Worm (Caenorhabditis elegans) whole organism, L4 larva: ENCODE data around the gene Y69A2AR.25.

ENCODE experiments used
- ZK546.5 ChIP-seq, 2 experiments: sonication (generic microtip); optimal IDR thresholded peaks; 2 replicates each; lab custom pipeline; 2017; ENCODE audit warnings: missing biosample characterization in 2 of 2, missing genetic modification characterization in 2 of 2
- arid-1 ChIP-seq: fragments of 200-800 bp; sonication (Bioruptor generic); conservative IDR thresholded peaks from 2 replicates; pipeline ENCODE4 v1.3.6; 2022; ENCODE audit warnings: missing genetic modification reagents, missing genetic modification characterization, missing compliant biosample characterization
- ceh-28 ChIP-seq: fragments of 150-350 bp; optimal IDR thresholded peaks from 2 replicates; lab custom pipeline; 2014; ENCODE audit warnings: missing biosample characterization, missing genetic modification reagents, missing genetic modification characterization
- ces-1 ChIP-seq: fragments of 150-350 bp; sonication (generic microtip); optimal IDR thresholded peaks from 4 replicates; lab custom pipeline; 2014; ENCODE audit warnings: missing biosample characterization, missing genetic modification reagents, missing genetic modification characterization
- daf-16 ChIP-seq, 3 experiments: sonication (generic microtip); optimal IDR thresholded peaks; 2 replicates each; lab custom pipeline; 2016 to 2017; ENCODE audit warnings: missing genetic modification characterization in 3 of 3, missing genetic modification reagents in 3 of 3, mild to moderate bottlenecking in 2 of 3, missing compliant biosample characterization in 2 of 3, missing biosample characterization in 1 of 3, moderate library complexity in 1 of 3
- dmd-8 ChIP-seq: fragments of 200-800 bp; sonication (Bioruptor generic); IDR thresholded peaks from 2 replicates; pipeline ENCODE4 v1.3.6; 2022; ENCODE audit warnings: missing genetic modification characterization, missing compliant biosample characterization
- duxl-1 ChIP-seq: sonication (generic microtip); optimal IDR thresholded peaks from 2 replicates; lab custom pipeline; 2016; ENCODE audit warnings: mild to moderate bottlenecking, missing genetic modification characterization, moderate library complexity, missing compliant biosample characterization; ENCODE audit not compliant: poor library complexity
- lin-15B ChIP-seq: fragments of 150-350 bp; sonication (generic microtip); optimal IDR thresholded peaks from 3 replicates; lab custom pipeline; 2014; ENCODE audit warnings: missing biosample characterization, missing genetic modification characterization
- saeg-2 ChIP-seq: fragments of 200-800 bp; sonication (Bioruptor generic); IDR thresholded peaks from 2 replicates; pipeline ENCODE4 v1.3.6; 2022; ENCODE audit warnings: missing genetic modification reagents, missing genetic modification characterization, missing compliant biosample characterization
- set-16 ChIP-seq: fragments of 200-800 bp; sonication (Bioruptor generic); IDR thresholded peaks from 2 replicates; pipeline ENCODE4 v1.3.6; 2022; ENCODE audit warnings: missing genetic modification reagents, missing genetic modification characterization, missing compliant biosample characterization
- snpc-4 ChIP-seq: fragments of 150-350 bp; optimal IDR thresholded peaks from 2 replicates; lab custom pipeline; 2014; ENCODE audit warnings: missing biosample characterization, missing genetic modification characterization
- tag-97 ChIP-seq: fragments of 200-800 bp; sonication (Bioruptor generic); IDR thresholded peaks from 2 replicates; pipeline ENCODE4 v1.3.6; 2022; ENCODE audit warnings: missing genetic modification characterization, missing compliant biosample characterization
- zfp-3 ChIP-seq: fragments of 200-800 bp; sonication (Bioruptor generic); conservative IDR thresholded peaks from 2 replicates; pipeline ENCODE4 v1.3.6; 2022; ENCODE audit warnings: missing genetic modification reagents, missing genetic modification characterization, missing compliant biosample characterization

DNA sequence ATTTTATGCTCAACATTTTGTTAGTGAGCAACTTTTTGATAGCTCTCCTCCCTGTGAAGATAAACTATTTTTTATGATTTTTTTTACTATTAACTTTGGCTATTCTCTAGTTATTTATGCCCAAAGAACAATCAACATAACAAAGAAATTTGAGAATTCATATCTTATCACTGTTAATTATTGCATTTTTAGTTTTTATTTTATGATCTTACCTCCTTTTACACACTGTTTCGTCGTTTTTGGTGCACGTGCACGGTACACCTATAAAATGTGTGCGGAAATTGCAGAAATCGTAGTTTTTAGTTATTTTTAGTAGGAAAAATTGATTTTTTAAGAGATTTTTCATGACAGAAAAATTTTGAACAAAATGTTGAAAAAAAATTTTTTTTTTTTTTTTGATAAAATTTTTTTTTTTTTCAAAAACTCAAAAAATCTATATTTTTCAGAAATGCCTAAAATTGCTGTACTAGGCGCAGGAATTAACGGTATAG is 45.6 kb upstream of the Y69A2AR.25 start, which contains the start of gene daao-1:
- no peak for TF ChIP-seq ces-1 (GFP tag; lab: Kevin White, UChicago)
- no peak for TF ChIP-seq set-16 (GFP tag; lab: Robert Waterston, UW)
- no peak for TF ChIP-seq ceh-28
- no peak for TF ChIP-seq zfp-3 (GFP tag; lab: Robert Waterston, UW)
- TF ChIP-seq daf-16 (GFP tag; optimal IDR thresholded peaks at IDR 0.05; lab: Kevin White, UChicago), result no peak
- peak; percentile 38 for TF ChIP-seq daf-16 (tag; optimal IDR thresholded peaks at IDR 0.05; lab: Kevin White, UChicago)
- no peak for TF ChIP-seq ZK546.5 (tag; optimal IDR thresholded peaks at IDR 0.05; lab: Kevin White, UChicago)
- no peak for TF ChIP-seq lin-15B
- TF ChIP-seq snpc-4, result no peak
- TF ChIP-seq duxl-1 (tag; lab: Kevin White, UChicago), result no peak
- TF ChIP-seq saeg-2 (GFP tag; lab: Robert Waterston, UW), result no peak
- TF ChIP-seq dmd-8 (GFP tag; lab: Robert Waterston, UW), result no peak
- no peak for TF ChIP-seq tag-97 (GFP tag; lab: Robert Waterston, UW)
- no peak for TF ChIP-seq arid-1
